Worm (Caenorhabditis elegans): Measurements from ENCODE around the gene K11H12.10.

ce11 chrIV:719351-719750 lies 43.5 kb downstream of the K11H12.10 start, which contains the start of gene Y55F3C.10:
- TF ChIP-seq elt-2 (tag; optimal IDR thresholded peaks at IDR 0.05) (no peak), unc-62 (GFP tag; optimal IDR thresholded peaks at IDR 0.05) (no peak), nhr-76 (tag; optimal IDR thresholded peaks at IDR 0.05) (no peak), lin-15B (tag; optimal IDR thresholded peaks at IDR 0.05) (no peak), unc-39 (tag; optimal IDR thresholded peaks at IDR 0.05) (no peak), ama-1 (optimal IDR thresholded peaks at IDR 0.05) (no peak), hmg-11 (tag; optimal IDR thresholded peaks at IDR 0.05) (no peak), skn-1 (tag; optimal IDR thresholded peaks at IDR 0.05) (no peak), fkh-10 (GFP tag; optimal IDR thresholded peaks at IDR 0.05) (no peak), nhr-77 (tag; optimal IDR thresholded peaks at IDR 0.05) (no peak)
